Worm (Caenorhabditis elegans): ENCODE measurements around the gene srg-68.

DNA sequence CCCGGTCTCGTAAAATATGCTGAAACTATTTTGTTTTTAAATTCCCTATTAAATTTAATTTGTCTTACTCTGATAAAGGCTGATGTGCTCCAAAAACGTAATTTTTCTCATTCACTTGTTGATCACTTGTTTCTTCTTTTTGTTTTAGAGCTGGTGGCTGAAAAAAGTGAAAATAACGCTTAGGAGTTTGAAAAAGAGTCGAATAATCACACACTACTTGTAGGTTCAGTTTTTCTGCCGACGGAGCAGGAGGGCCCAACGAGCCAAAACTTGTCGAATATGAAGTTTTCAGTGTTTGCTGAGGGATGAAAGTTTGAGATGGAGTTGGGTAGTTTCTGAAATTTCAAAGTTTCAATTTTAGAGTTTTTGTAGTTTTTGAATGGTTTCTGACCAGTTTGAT is 21.9 kb upstream of the srg-68 start:
- no peak for TF ChIP-seq lsy-2 (tag; optimal IDR thresholded peaks at IDR 0.05)
- no peak for TF ChIP-seq ztf-11 (tag; optimal IDR thresholded peaks at IDR 0.05)
- TF ChIP-seq lin-13 (GFP tag; optimal IDR thresholded peaks at IDR 0.05) = no peak
- no peak for TF ChIP-seq ztf-1 (GFP tag; conservative IDR thresholded peaks at IDR 0.05)
- no peak for TF ChIP-seq mdl-1 (tag; optimal IDR thresholded peaks at IDR 0.05)

Measured in whole organism, L2 larva.